Worm (Caenorhabditis elegans) whole organism, early embryonic: Measurements from ENCODE around the gene B0244.4.

Experiments used
- F13C5.2 ChIP-seq: sonication (generic microtip); optimal IDR thresholded peaks from 2 replicates; lab custom pipeline; 2017; ENCODE audit warnings: mild to moderate bottlenecking, missing genetic modification characterization, inconsistent platforms, missing compliant biosample characterization
- aly-1 ChIP-seq: sonication (generic microtip); optimal IDR thresholded peaks from 2 replicates; lab custom pipeline; 2016; ENCODE audit warnings: missing genetic modification characterization, missing compliant biosample characterization
- ama-1 ChIP-seq: fragments of 150-350 bp; optimal IDR thresholded peaks from 2 replicates; lab custom pipeline; 2014
- ceh-13 ChIP-seq: fragments of 200-800 bp; sonication (Bioruptor generic); optimal IDR thresholded peaks from 2 replicates; lab custom pipeline; 2018; ENCODE audit warnings: mild to moderate bottlenecking, missing genetic modification characterization, missing compliant biosample characterization
- ceh-36 ChIP-seq: sonication (generic microtip); optimal IDR thresholded peaks from 2 replicates; lab custom pipeline; 2016; ENCODE audit warnings: missing genetic modification characterization, inconsistent platforms, missing compliant biosample characterization
- flt-1 ChIP-seq: fragments of 200-800 bp; sonication (Bioruptor generic); IDR thresholded peaks from 2 replicates; pipeline ENCODE4 v1.3.6; 2022; ENCODE audit warnings: missing genetic modification characterization, missing compliant biosample characterization
- hmg-4 ChIP-seq: fragments of 200-800 bp; sonication (Bioruptor generic); optimal IDR thresholded peaks from 2 replicates; lab custom pipeline; 2018; ENCODE audit warnings: mild to moderate bottlenecking, missing genetic modification characterization, missing compliant biosample characterization
- hnd-1 ChIP-seq: sonication (generic microtip); optimal IDR thresholded peaks from 2 replicates; lab custom pipeline; 2016; ENCODE audit warnings: missing genetic modification characterization, missing compliant biosample characterization
- sea-1 ChIP-seq: fragments of 200-800 bp; sonication (Bioruptor generic); conservative IDR thresholded peaks from 2 replicates; pipeline ENCODE4 v1.3.6; 2022; ENCODE audit warnings: missing genetic modification characterization, missing compliant biosample characterization
- tbx-37 ChIP-seq: fragments of 200-800 bp; sonication (Bioruptor generic); conservative IDR thresholded peaks from 2 replicates; pipeline ENCODE4 v1.3.6; 2022; ENCODE audit warnings: missing genetic modification reagents, missing genetic modification characterization, missing compliant biosample characterization

DNA sequence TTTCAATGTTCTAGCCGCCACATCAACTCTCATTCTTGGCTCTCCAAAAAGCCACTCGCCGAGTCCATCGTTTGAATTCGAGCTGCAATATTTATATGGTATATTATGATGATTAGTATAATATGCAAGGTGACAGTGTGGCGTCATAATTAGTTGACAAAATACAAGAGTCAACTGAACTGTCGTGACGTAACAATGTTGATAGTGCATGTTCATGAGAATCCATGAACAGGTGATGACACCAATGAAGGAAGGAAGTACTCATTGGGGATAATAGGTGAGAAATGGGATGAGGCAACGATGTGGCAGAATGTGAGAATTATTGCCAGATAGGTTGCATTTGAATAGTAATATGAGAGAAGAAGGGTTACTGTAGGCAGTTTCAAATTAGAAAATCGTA, 47.7 kb downstream of the B0244.4 start:
- no peak for TF ChIP-seq ceh-36 (tag; lab: Kevin White, UChicago)
- TF ChIP-seq tbx-37 (GFP tag; lab: Robert Waterston, UW) = no peak
- TF ChIP-seq ama-1 = no peak
- no peak for TF ChIP-seq aly-1
- TF ChIP-seq hmg-4 (GFP tag; lab: Kevin White, UChicago) = no peak
- no peak for TF ChIP-seq hnd-1 (tag; lab: Kevin White, UChicago)
- no peak for TF ChIP-seq flt-1 (GFP tag; lab: Robert Waterston, UW)
- no peak for TF ChIP-seq ceh-13 (GFP tag; lab: Kevin White, UChicago)
- TF ChIP-seq F13C5.2 (tag; lab: Kevin White, UChicago) = no peak
- TF ChIP-seq sea-1 (GFP tag; lab: Robert Waterston, UW) = no peak
